Fruit fly (Drosophila melanogaster) whole organism, embryonic: ENCODE results near the gene ArgRS-m.
A peak's percentile ranks its signal among the peaks of the same experiment; 100 is the strongest.

ENCODE experiments used
- Atf-2 ChIP-seq: fragments of 200-800 bp; sonication (Bioruptor generic); optimal IDR thresholded peaks from 2 replicates; lab custom pipeline; 2016; ENCODE audit warnings: missing biosample characterization, missing genetic modification characterization
- BtbVII ChIP-seq: fragments of 200-800 bp; sonication (Bioruptor generic); optimal IDR thresholded peaks from 3 replicates; lab custom pipeline; 2017; ENCODE audit warnings: missing biosample characterization, mild to moderate bottlenecking, missing genetic modification characterization
- CG12659 ChIP-seq: fragments of 200-800 bp; sonication (Bioruptor generic); optimal IDR thresholded peaks from 3 replicates; lab custom pipeline; 2017; ENCODE audit warnings: mild to moderate bottlenecking, missing biosample characterization, missing genetic modification reagents, missing genetic modification characterization
- CG13287 ChIP-seq: fragments of 200-800 bp; sonication (Bioruptor generic); IDR thresholded peaks from 2 replicates; pipeline ENCODE4 v1.3.6; 2022; ENCODE audit warnings: missing biosample characterization, missing genetic modification characterization; ENCODE audit not compliant: partially characterized antibody
- CG13624 ChIP-seq: fragments of 200-800 bp; sonication (Bioruptor generic); optimal IDR thresholded peaks from 2 replicates; lab custom pipeline; 2016; ENCODE audit warnings: missing biosample characterization, missing genetic modification characterization
- CG13894 ChIP-seq: fragments of 200-800 bp; sonication (Bioruptor generic); optimal IDR thresholded peaks from 3 replicates; lab custom pipeline; 2018; ENCODE audit warnings: missing biosample characterization, mild to moderate bottlenecking, missing genetic modification characterization, moderate library complexity
- CG15269 ChIP-seq: fragments of 200-800 bp; sonication (Bioruptor generic); optimal IDR thresholded peaks from 2 replicates; lab custom pipeline; 2018; ENCODE audit warnings: missing biosample characterization, mild to moderate bottlenecking, missing genetic modification characterization, moderate library complexity
- CG16863 ChIP-seq: fragments of 200-800 bp; sonication (Bioruptor generic); optimal IDR thresholded peaks from 3 replicates; lab custom pipeline; 2016; ENCODE audit warnings: missing biosample characterization, missing genetic modification characterization
- CG2116 ChIP-seq: fragments of 200-800 bp; sonication (Bioruptor generic); optimal IDR thresholded peaks from 3 replicates; lab custom pipeline; 2018; ENCODE audit warnings: missing biosample characterization, mild to moderate bottlenecking, missing genetic modification characterization
- CG2875 ChIP-seq: fragments of 200-800 bp; sonication (Bioruptor generic); optimal IDR thresholded peaks from 2 replicates; lab custom pipeline; 2017; ENCODE audit warnings: missing biosample characterization, mild to moderate bottlenecking, missing genetic modification characterization, missing genetic modification reagents
- CG32532 ChIP-seq: fragments of 200-800 bp; sonication (Bioruptor generic); IDR thresholded peaks from 2 replicates; pipeline ENCODE4 v1.3.6; 2022; ENCODE audit warnings: missing biosample characterization, missing genetic modification characterization
- CG34224 ChIP-seq: fragments of 200-800 bp; sonication (Bioruptor generic); IDR thresholded peaks from 3 replicates; pipeline ENCODE4 v1.3.6; 2022; ENCODE audit warnings: missing biosample characterization, missing genetic modification characterization; ENCODE audit not compliant: partially characterized antibody
- CG4707 ChIP-seq: fragments of 200-800 bp; sonication (Bioruptor generic); optimal IDR thresholded peaks from 2 replicates; lab custom pipeline; 2018; ENCODE audit warnings: missing biosample characterization, mild to moderate bottlenecking, missing genetic modification characterization, moderate library complexity
- CG4730 ChIP-seq: fragments of 200-800 bp; sonication (Bioruptor generic); IDR thresholded peaks from 2 replicates; pipeline ENCODE4 v1.3.6; 2022; ENCODE audit warnings: missing biosample characterization, missing genetic modification characterization
- CG6272 ChIP-seq: fragments of 200-800 bp; sonication (Bioruptor generic); IDR thresholded peaks from 2 replicates; pipeline ENCODE4 v1.3.6; 2022; ENCODE audit warnings: missing biosample characterization, missing genetic modification characterization
- CG6689 ChIP-seq: fragments of 200-800 bp; sonication (Bioruptor generic); IDR thresholded peaks from 2 replicates; pipeline ENCODE4 v1.3.6; 2022; ENCODE audit warnings: missing biosample characterization, missing genetic modification characterization
- CG7839 ChIP-seq: fragments of 200-800 bp; sonication (Bioruptor generic); optimal IDR thresholded peaks from 3 replicates; lab custom pipeline; 2018; ENCODE audit warnings: missing biosample characterization, mild to moderate bottlenecking, missing genetic modification characterization, moderate library complexity
- CG9215 ChIP-seq: fragments of 200-800 bp; sonication (Bioruptor generic); IDR thresholded peaks from 2 replicates; pipeline ENCODE4 v1.3.6; 2022; ENCODE audit warnings: missing biosample characterization, missing genetic modification characterization
- Dip2 ChIP-seq: fragments of 200-800 bp; sonication (Bioruptor generic); IDR thresholded peaks from 2 replicates; pipeline ENCODE4 v1.3.6; 2022; ENCODE audit warnings: missing biosample characterization, missing genetic modification characterization
- Dip3 ChIP-seq: fragments of 200-800 bp; sonication (Bioruptor generic); optimal IDR thresholded peaks from 3 replicates; lab custom pipeline; 2016; ENCODE audit warnings: missing biosample characterization, missing genetic modification characterization
- Drgx ChIP-seq: fragments of 200-800 bp; sonication (Bioruptor generic); IDR thresholded peaks from 2 replicates; pipeline ENCODE4 v1.3.6; 2022; ENCODE audit warnings: missing biosample characterization, missing genetic modification characterization
- E2f2 ChIP-seq: fragments of 200-800 bp; sonication (Bioruptor generic); IDR thresholded peaks from 2 replicates; pipeline ENCODE4 v1.3.6; 2022; ENCODE audit warnings: missing biosample characterization, missing genetic modification characterization
- ERR ChIP-seq: fragments of 200-800 bp; sonication (Bioruptor generic); optimal IDR thresholded peaks from 2 replicates; lab custom pipeline; 2016; ENCODE audit warnings: missing biosample characterization, missing genetic modification characterization
- Ets65A ChIP-seq: fragments of 200-800 bp; sonication (Bioruptor generic); peaks from one replicate; lab custom pipeline; 2016; ENCODE audit warnings: missing biosample characterization, missing genetic modification characterization
- HHEX ChIP-seq: fragments of 200-800 bp; sonication (Bioruptor generic); optimal IDR thresholded peaks from 3 replicates; lab custom pipeline; 2017; ENCODE audit warnings: missing biosample characterization, mild to moderate bottlenecking, missing genetic modification characterization, missing genetic modification reagents
- HLH54F ChIP-seq: fragments of 200-800 bp; sonication (Bioruptor generic); optimal IDR thresholded peaks from 3 replicates; lab custom pipeline; 2016; ENCODE audit warnings: missing biosample characterization, missing genetic modification characterization
- Hey ChIP-seq: fragments of 200-800 bp; sonication (Bioruptor generic); optimal IDR thresholded peaks from 3 replicates; lab custom pipeline; 2018; ENCODE audit warnings: missing biosample characterization, mild to moderate bottlenecking, missing genetic modification characterization
- Hmx ChIP-seq: fragments of 200-800 bp; sonication (Bioruptor generic); optimal IDR thresholded peaks from 2 replicates; lab custom pipeline; 2016; ENCODE audit warnings: missing biosample characterization, missing genetic modification characterization
- Hr51 ChIP-seq, 2 experiments: fragments of 200-800 bp; sonication (Bioruptor generic); optimal IDR thresholded peaks; 2 replicates in 1 of 2; 3 replicates in 1 of 2; lab custom pipeline; 2016 to 2018; ENCODE audit warnings: missing biosample characterization in 2 of 2, missing genetic modification characterization in 2 of 2, mild to moderate bottlenecking in 1 of 2, moderate library complexity in 1 of 2
- Mrtf ChIP-seq: fragments of 200-800 bp; sonication (Bioruptor generic); IDR thresholded peaks from 3 replicates; pipeline ENCODE4 v1.3.6; 2022; ENCODE audit warnings: missing biosample characterization, missing genetic modification characterization
- Spps ChIP-seq: fragments of 200-800 bp; sonication (Bioruptor generic); optimal IDR thresholded peaks from 2 replicates; lab custom pipeline; 2018; ENCODE audit warnings: missing biosample characterization, mild to moderate bottlenecking, missing genetic modification characterization
- Sry-β ChIP-seq: fragments of 200-800 bp; sonication (Bioruptor generic); optimal IDR thresholded peaks from 2 replicates; lab custom pipeline; 2018; ENCODE audit warnings: missing biosample characterization, mild to moderate bottlenecking, missing genetic modification characterization, moderate library complexity
- Taf1 ChIP-seq: fragments of 200-800 bp; sonication (Bioruptor generic); IDR thresholded peaks from 2 replicates; pipeline ENCODE4 v1.3.6; 2022; ENCODE audit warnings: missing biosample characterization, missing genetic modification characterization
- bsh ChIP-seq, 2 experiments: fragments of 200-800 bp; sonication (Bioruptor generic); optimal IDR thresholded peaks; 2 replicates each; lab custom pipeline; 2017 to 2018; ENCODE audit warnings: mild to moderate bottlenecking in 2 of 2, missing biosample characterization in 2 of 2, missing genetic modification characterization in 2 of 2, moderate library complexity in 1 of 2
- btn ChIP-seq: fragments of 200-800 bp; sonication (Bioruptor generic); optimal IDR thresholded peaks from 2 replicates; lab custom pipeline; 2016; ENCODE audit warnings: missing biosample characterization, missing genetic modification characterization
- cad ChIP-seq: fragments of >200 bp; optimal IDR thresholded peaks from 2 replicates; lab custom pipeline; 2017; ENCODE audit warnings: missing biosample characterization, missing genetic modification characterization
- chn ChIP-seq: fragments of 200-800 bp; sonication (Bioruptor generic); optimal IDR thresholded peaks from 2 replicates; lab custom pipeline; 2016; ENCODE audit warnings: missing biosample characterization, missing genetic modification characterization
- croc ChIP-seq: fragments of 200-800 bp; sonication (Bioruptor generic); conservative IDR thresholded peaks from 3 replicates; pipeline ENCODE4 v1.3.6; 2022; ENCODE audit warnings: missing biosample characterization, missing genetic modification characterization
- dimm ChIP-seq: fragments of 200-800 bp; sonication (Bioruptor generic); IDR thresholded peaks from 2 replicates; pipeline ENCODE4 v1.3.6; 2022; ENCODE audit warnings: missing biosample characterization, missing genetic modification characterization
- dm ChIP-seq: fragments of 200-800 bp; sonication (Bioruptor generic); optimal IDR thresholded peaks from 3 replicates; lab custom pipeline; 2016; ENCODE audit warnings: missing biosample characterization, missing genetic modification characterization
- dmrt11E ChIP-seq: fragments of 200-800 bp; sonication (Bioruptor generic); optimal IDR thresholded peaks from 3 replicates; lab custom pipeline; 2018; ENCODE audit warnings: missing biosample characterization, mild to moderate bottlenecking, missing genetic modification characterization, moderate library complexity
- eve ChIP-seq, 2 experiments: fragments of >200 bp; optimal IDR thresholded peaks; 2 replicates each; lab custom pipeline; 2017; ENCODE audit warnings: missing biosample characterization in 2 of 2, missing genetic modification characterization in 2 of 2
- luna ChIP-seq: fragments of 200-800 bp; sonication (Bioruptor generic); optimal IDR thresholded peaks from 2 replicates; lab custom pipeline; 2016; ENCODE audit warnings: missing biosample characterization, missing genetic modification characterization
- maf-S ChIP-seq: fragments of 200-800 bp; sonication (Bioruptor generic); optimal IDR thresholded peaks from 2 replicates; lab custom pipeline; 2016; ENCODE audit warnings: missing biosample characterization, missing genetic modification characterization
- oc ChIP-seq: fragments of 200-800 bp; sonication (Bioruptor generic); optimal IDR thresholded peaks from 2 replicates; lab custom pipeline; 2018; ENCODE audit warnings: missing biosample characterization, mild to moderate bottlenecking, missing genetic modification characterization, moderate library complexity
- odd ChIP-seq: fragments of 200-800 bp; sonication (Bioruptor generic); optimal IDR thresholded peaks from 2 replicates; lab custom pipeline; 2017; ENCODE audit warnings: missing biosample characterization, mild to moderate bottlenecking, missing genetic modification characterization
- sens ChIP-seq: fragments of 200-800 bp; sonication (Bioruptor generic); peaks from one replicate; lab custom pipeline; 2016; ENCODE audit warnings: missing biosample characterization, missing genetic modification characterization
- sob ChIP-seq: fragments of 200-800 bp; sonication (Bioruptor generic); IDR thresholded peaks from 2 replicates; pipeline ENCODE4 v1.3.6; 2022; ENCODE audit warnings: missing biosample characterization, missing genetic modification characterization
- sug ChIP-seq: fragments of 200-800 bp; optimal IDR thresholded peaks from 2 replicates; lab custom pipeline; 2019; ENCODE audit warnings: missing biosample characterization, mild to moderate bottlenecking, missing genetic modification characterization, moderate library complexity
- tup ChIP-seq: fragments of 200-800 bp; sonication (Bioruptor generic); optimal IDR thresholded peaks from 2 replicates; lab custom pipeline; 2016; ENCODE audit warnings: missing biosample characterization, mild to moderate bottlenecking, missing genetic modification characterization, moderate library complexity
- wek ChIP-seq: fragments of 200-800 bp; sonication (Bioruptor generic); optimal IDR thresholded peaks from 3 replicates; lab custom pipeline; 2018; ENCODE audit warnings: missing biosample characterization, mild to moderate bottlenecking, missing genetic modification characterization, moderate library complexity

Gene ArgRS-m

DNA sequence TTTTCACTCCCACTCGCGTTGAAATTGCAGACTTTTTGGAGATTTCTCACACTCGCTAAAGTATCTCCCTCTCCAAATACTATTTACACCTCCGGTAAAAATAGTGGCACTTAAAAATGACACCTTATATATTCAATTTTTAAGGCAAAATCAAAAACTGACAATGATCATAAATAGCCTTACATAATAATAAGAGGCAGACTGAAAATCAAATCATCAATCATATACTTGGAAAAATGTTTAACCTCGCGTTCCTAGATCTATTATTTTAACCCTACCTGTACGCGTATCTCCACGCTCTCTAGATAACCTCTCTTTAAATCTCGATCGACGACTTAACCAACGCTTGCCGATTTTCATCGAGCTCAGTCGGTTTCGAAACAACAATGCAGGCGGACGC, 8.6 kb downstream of the ArgRS-m start (continued):
- peak; percentile 96 for TF ChIP-seq Drgx (GFP tag; lab: Robert Waterston, UW)
- TF ChIP-seq Sry-β (GFP tag; lab: Kevin White, UChicago) = no peak
- TF ChIP-seq Hey (tag; lab: Kevin White, UChicago) = no peak
- TF ChIP-seq luna (GFP tag; lab: Kevin White, UChicago) = no peak
- peak; percentile 67 for TF ChIP-seq HHEX (GFP tag; lab: Kevin White, UChicago)
- no peak for TF ChIP-seq cad (GFP tag; lab: Kevin White, UChicago)
- peak; percentile 92 for TF ChIP-seq CG32532 (GFP tag; lab: Robert Waterston, UW)
- TF ChIP-seq croc (GFP tag; lab: Robert Waterston, UW) = no peak
- TF ChIP-seq CG7839 (tag; lab: Kevin White, UChicago) = no peak
- TF ChIP-seq CG13624 (GFP tag; lab: Kevin White, UChicago) = peak; percentile 55
- no peak for TF ChIP-seq CG2875 (GFP tag; lab: Kevin White, UChicago)
- TF ChIP-seq eve (GFP tag; optimal IDR thresholded peaks at IDR 0.05; lab: Kevin White, UChicago) = no peak
- TF ChIP-seq tup (GFP tag; lab: Kevin White, UChicago) = no peak
- peak; percentile 87 for TF ChIP-seq CG15269 (tag; lab: Kevin White, UChicago)
- peak; percentile 75 for TF ChIP-seq sob (GFP tag; lab: Robert Waterston, UW)
- peak; percentile 52 for TF ChIP-seq Hmx
- peak in 1 of 2 experiments; percentile 73 for TF ChIP-seq bsh (GFP tag; optimal IDR thresholded peaks at IDR 0.05; lab: Kevin White, UChicago)
- no peak for TF ChIP-seq Ets65A (GFP tag; lab: Kevin White, UChicago)
- peak; percentile 67; the same call in 2 of the 3 replicates for TF ChIP-seq Mrtf
- no peak for TF ChIP-seq CG34224 (GFP tag; lab: Robert Waterston, UW)
- peak; percentile 56 for TF ChIP-seq maf-S (GFP tag; lab: Kevin White, UChicago)
- TF ChIP-seq E2f2 = peak; percentile 52; the same call in 1 of the 2 replicates
- peak in 1 of 2 experiments; percentile 83 for TF ChIP-seq Hr51 (GFP tag; optimal IDR thresholded peaks at IDR 0.05; lab: Kevin White, UChicago)
- TF ChIP-seq CG13894 (tag; lab: Kevin White, UChicago) = no peak
- TF ChIP-seq CG6689 (GFP tag; lab: Robert Waterston, UW) = peak; percentile 67
- no peak for TF ChIP-seq dmrt11E (tag; lab: Kevin White, UChicago)
- no peak for TF ChIP-seq odd (GFP tag; lab: Kevin White, UChicago)
- no peak; the same call in 1 of the 2 replicates for TF ChIP-seq Dip2 (GFP tag; lab: Robert Waterston, UW)
- no peak for TF ChIP-seq CG16863 (GFP tag; lab: Kevin White, UChicago)
- peak; percentile 40 for TF ChIP-seq HLH54F (GFP tag; lab: Kevin White, UChicago)
- no peak for TF ChIP-seq CG13287 (GFP tag; lab: Robert Waterston, UW)
- no peak for TF ChIP-seq Spps (tag; lab: Kevin White, UChicago)
- TF ChIP-seq CG4730 (GFP tag; lab: Robert Waterston, UW) = peak; percentile 42; the same call in 1 of the 2 replicates
- peak; percentile 32; the same call in 1 of the 2 replicates for TF ChIP-seq CG6272
- no peak for TF ChIP-seq dm
- TF ChIP-seq btn (GFP tag; lab: Kevin White, UChicago) = no peak
- TF ChIP-seq chn (GFP tag; lab: Kevin White, UChicago) = no peak
- TF ChIP-seq CG2116 (GFP tag; lab: Kevin White, UChicago) = peak; percentile 12
- TF ChIP-seq sens (GFP tag; lab: Kevin White, UChicago) = no peak
- TF ChIP-seq CG12659 = peak; percentile 75
- TF ChIP-seq oc (tag; lab: Kevin White, UChicago) = no peak
- no peak for TF ChIP-seq Atf-2
- peak; percentile 55 for TF ChIP-seq CG9215 (GFP tag; lab: Robert Waterston, UW)
- no peak for TF ChIP-seq wek (GFP tag; lab: Kevin White, UChicago)
- peak; percentile 62 for TF ChIP-seq BtbVII
- 0 out of 2 replicates have a peak, but pooled peaks have one; percentile 6 for TF ChIP-seq dimm (GFP tag; lab: Robert Waterston, UW)
- TF ChIP-seq Taf1 = peak; percentile 61; the same call in 1 of the 2 replicates
- peak; percentile 51 for TF ChIP-seq Dip3 (GFP tag; lab: Kevin White, UChicago)
- no peak for TF ChIP-seq CG4707
- no peak for TF ChIP-seq sug (tag; lab: Kevin White, UChicago)
- no peak for TF ChIP-seq ERR (GFP tag; lab: Kevin White, UChicago)
